Fruit fly (Drosophila melanogaster) whole organism, embryonic: ENCODE measurements around the gene CG4586.

Experiments used
- Antp ChIP-seq: fragments of 200-800 bp; sonication (Bioruptor generic); optimal IDR thresholded peaks from 3 replicates; lab custom pipeline; 2016; ENCODE audit warnings: missing biosample characterization, missing genetic modification characterization
- Atf6 ChIP-seq: fragments of 200-800 bp; sonication (Bioruptor generic); IDR thresholded peaks from 2 replicates; pipeline ENCODE4 v1.3.6; 2022; ENCODE audit warnings: missing biosample characterization, missing genetic modification characterization
- B-H1 ChIP-seq: fragments of 200-800 bp; sonication (Bioruptor generic); IDR thresholded peaks from 3 replicates; pipeline ENCODE4 v1.3.6; 2022; ENCODE audit warnings: missing biosample characterization, missing genetic modification characterization
- CG10209 ChIP-seq: fragments of 200-800 bp; sonication (Bioruptor generic); optimal IDR thresholded peaks from 3 replicates; lab custom pipeline; 2017; ENCODE audit warnings: missing biosample characterization, mild to moderate bottlenecking, missing genetic modification characterization, missing genetic modification reagents
- CG11560 ChIP-seq: fragments of 200-800 bp; sonication (Bioruptor generic); IDR thresholded peaks from 3 replicates; pipeline ENCODE4 v1.3.6; 2022; ENCODE audit warnings: missing biosample characterization, missing genetic modification characterization
- CG11695 ChIP-seq: fragments of 200-800 bp; sonication (Bioruptor generic); IDR thresholded peaks from 3 replicates; pipeline ENCODE4 v1.3.6; 2022; ENCODE audit warnings: missing biosample characterization, missing genetic modification characterization
- CG12299 ChIP-seq: fragments of 200-800 bp; sonication (Bioruptor generic); optimal IDR thresholded peaks from 2 replicates; lab custom pipeline; 2018; ENCODE audit warnings: missing biosample characterization, mild to moderate bottlenecking, missing genetic modification characterization
- CG13424 ChIP-seq: fragments of 200-800 bp; sonication (Bioruptor generic); optimal IDR thresholded peaks from 2 replicates; lab custom pipeline; 2019; ENCODE audit warnings: missing biosample characterization, mild to moderate bottlenecking, missing genetic modification characterization, moderate library complexity
- CG14710 ChIP-seq: fragments of 200-800 bp; sonication (Bioruptor generic); optimal IDR thresholded peaks from 3 replicates; lab custom pipeline; 2019; ENCODE audit warnings: missing biosample characterization, mild to moderate bottlenecking, missing genetic modification characterization, moderate library complexity
- CG17328 ChIP-seq: fragments of 200-800 bp; sonication (Bioruptor generic); IDR thresholded peaks from 2 replicates; pipeline ENCODE4 v1.3.6; 2022; ENCODE audit warnings: missing biosample characterization, missing genetic modification characterization
- CG17829 ChIP-seq: fragments of 200-800 bp; optimal IDR thresholded peaks from 2 replicates; lab custom pipeline; 2019; ENCODE audit warnings: missing biosample characterization, mild to moderate bottlenecking, missing genetic modification characterization, moderate library complexity
- CG1832 ChIP-seq: fragments of 200-800 bp; sonication (Bioruptor generic); optimal IDR thresholded peaks from 2 replicates; lab custom pipeline; 2017; ENCODE audit warnings: missing biosample characterization, mild to moderate bottlenecking, missing genetic modification characterization, inconsistent platforms
- CG18476 ChIP-seq: fragments of 200-800 bp; sonication (Bioruptor generic); optimal IDR thresholded peaks from 2 replicates; lab custom pipeline; 2016; ENCODE audit warnings: missing biosample characterization, mild to moderate bottlenecking, missing genetic modification characterization
- CG18599 ChIP-seq: fragments of 200-800 bp; sonication (Bioruptor generic); optimal IDR thresholded peaks from 3 replicates; lab custom pipeline; 2017; ENCODE audit warnings: missing biosample characterization, missing genetic modification characterization, mild to moderate bottlenecking, moderate library complexity, missing genetic modification reagents
- CG2120 ChIP-seq: fragments of 200-800 bp; sonication (Bioruptor generic); optimal IDR thresholded peaks from 3 replicates; lab custom pipeline; 2016; ENCODE audit warnings: missing biosample characterization, missing genetic modification characterization
- CG2199 ChIP-seq: fragments of 200-800 bp; sonication (Bioruptor generic); IDR thresholded peaks from 3 replicates; pipeline ENCODE4 v1.3.6; 2022; ENCODE audit warnings: missing biosample characterization, missing genetic modification characterization
- CG2875 ChIP-seq: fragments of 200-800 bp; sonication (Bioruptor generic); optimal IDR thresholded peaks from 2 replicates; lab custom pipeline; 2017; ENCODE audit warnings: missing biosample characterization, mild to moderate bottlenecking, missing genetic modification characterization, missing genetic modification reagents
- CG30020 ChIP-seq: fragments of 200-800 bp; optimal IDR thresholded peaks from 2 replicates; lab custom pipeline; 2019; ENCODE audit warnings: missing biosample characterization, mild to moderate bottlenecking, missing genetic modification characterization, moderate library complexity
- CG3847 ChIP-seq: fragments of 200-800 bp; sonication (Bioruptor generic); IDR thresholded peaks from 2 replicates; pipeline ENCODE4 v1.3.6; 2022; ENCODE audit warnings: missing biosample characterization, missing genetic modification characterization
- CG4730 ChIP-seq: fragments of 200-800 bp; sonication (Bioruptor generic); IDR thresholded peaks from 2 replicates; pipeline ENCODE4 v1.3.6; 2022; ENCODE audit warnings: missing biosample characterization, missing genetic modification characterization
- CG8290 ChIP-seq, 3 experiments: fragments of 200-800 bp; sonication (Bioruptor generic); optimal IDR thresholded peaks; 2 replicates each; lab custom pipeline; 2016 to 2019; ENCODE audit warnings: missing biosample characterization in 3 of 3, missing genetic modification characterization in 3 of 3, mild to moderate bottlenecking in 2 of 3, moderate library complexity in 1 of 3
- CG9932 ChIP-seq: fragments of 200-800 bp; sonication (Bioruptor generic); IDR thresholded peaks from 2 replicates; pipeline ENCODE4 v1.3.6; 2022; ENCODE audit warnings: missing biosample characterization, missing genetic modification characterization
- CTCF ChIP-seq: fragments of 200-800 bp; sonication (Bioruptor generic); optimal IDR thresholded peaks from 2 replicates; lab custom pipeline; 2017; ENCODE audit warnings: missing biosample characterization, mild to moderate bottlenecking, missing genetic modification characterization, moderate library complexity
- Chrac-16 ChIP-seq: fragments of 200-800 bp; sonication (Bioruptor generic); optimal IDR thresholded peaks from 3 replicates; lab custom pipeline; 2016; ENCODE audit warnings: missing biosample characterization, missing genetic modification characterization
- Drgx ChIP-seq: fragments of 200-800 bp; sonication (Bioruptor generic); IDR thresholded peaks from 2 replicates; pipeline ENCODE4 v1.3.6; 2022; ENCODE audit warnings: missing biosample characterization, missing genetic modification characterization
- Jarid2 ChIP-seq: fragments of 200-800 bp; sonication (Bioruptor generic); optimal IDR thresholded peaks from 3 replicates; lab custom pipeline; 2017; ENCODE audit warnings: mild to moderate bottlenecking, missing biosample characterization, missing genetic modification reagents, missing genetic modification characterization
- Rfx ChIP-seq: fragments of 200-800 bp; sonication (Bioruptor generic); IDR thresholded peaks from 2 replicates; pipeline ENCODE4 v1.3.6; 2022; ENCODE audit warnings: missing biosample characterization, missing genetic modification characterization
- Ssrp ChIP-seq: fragments of 200-800 bp; sonication (Bioruptor generic); optimal IDR thresholded peaks from 2 replicates; lab custom pipeline; 2018; ENCODE audit warnings: missing biosample characterization, mild to moderate bottlenecking, missing genetic modification characterization, moderate library complexity
- abd-A ChIP-seq: fragments of 200-800 bp; sonication (Bioruptor generic); optimal IDR thresholded peaks from 3 replicates; lab custom pipeline; 2019; ENCODE audit warnings: missing biosample characterization, mild to moderate bottlenecking, missing genetic modification characterization, moderate library complexity
- chinmo ChIP-seq: fragments of 200-800 bp; sonication (Bioruptor generic); IDR thresholded peaks from 4 replicates; pipeline ENCODE4 v1.3.6; 2022; ENCODE audit warnings: missing biosample characterization, missing genetic modification characterization; ENCODE audit not compliant: partially characterized antibody
- disco-r ChIP-seq: fragments of 200-800 bp; sonication (Bioruptor generic); optimal IDR thresholded peaks from 2 replicates; lab custom pipeline; 2016; ENCODE audit warnings: missing biosample characterization, missing genetic modification characterization
- emc ChIP-seq: fragments of 200-800 bp; sonication (Bioruptor generic); optimal IDR thresholded peaks from 2 replicates; lab custom pipeline; 2016; ENCODE audit warnings: missing biosample characterization, missing genetic modification characterization
- hkb ChIP-seq, 2 experiments: fragments of 200-800 bp in 1 of 2; fragments of >200 bp in 1 of 2; sonication (Bioruptor generic) in 1 of 2; IDR thresholded peaks in 1 of 2; optimal IDR thresholded peaks in 1 of 2; 2 replicates each; pipeline versions ENCODE4 v1.3.6 to Lab custom; 2017 to 2022; ENCODE audit warnings: missing biosample characterization in 1 of 2, missing genetic modification characterization in 1 of 2
- lbe ChIP-seq: fragments of 200-800 bp; sonication (Bioruptor generic); optimal IDR thresholded peaks from 2 replicates; lab custom pipeline; 2016; ENCODE audit warnings: missing biosample characterization, mild to moderate bottlenecking, missing genetic modification characterization
- nerfin-1 ChIP-seq: fragments of 200-800 bp; sonication (Bioruptor generic); optimal IDR thresholded peaks from 3 replicates; lab custom pipeline; 2019; ENCODE audit warnings: missing biosample characterization, mild to moderate bottlenecking, missing genetic modification characterization, moderate library complexity
- nmo ChIP-seq: fragments of 200-800 bp; sonication (Bioruptor generic); optimal IDR thresholded peaks from 2 replicates; lab custom pipeline; 2018; ENCODE audit warnings: missing biosample characterization, mild to moderate bottlenecking, missing genetic modification characterization, moderate library complexity
- nom ChIP-seq: fragments of 200-800 bp; sonication (Bioruptor generic); optimal IDR thresholded peaks from 2 replicates; lab custom pipeline; 2017; ENCODE audit warnings: missing biosample characterization, missing genetic modification characterization, mild to moderate bottlenecking, moderate library complexity, missing genetic modification reagents
- row ChIP-seq: fragments of 200-800 bp; sonication (Bioruptor generic); IDR thresholded peaks from 3 replicates; pipeline ENCODE4 v1.3.6; 2022; ENCODE audit warnings: missing biosample characterization, missing genetic modification characterization
- sc ChIP-seq, 3 experiments: fragments of >200 bp in 2 of 3; fragments of 200-800 bp in 1 of 3; sonication (Bioruptor generic) in 1 of 3; optimal IDR thresholded peaks; 2 replicates in 2 of 3; 3 replicates in 1 of 3; lab custom pipeline; 2017; ENCODE audit warnings: mild to moderate bottlenecking in 1 of 3, missing biosample characterization in 1 of 3, missing genetic modification characterization in 1 of 3, missing genetic modification reagents in 1 of 3
- schlank ChIP-seq: fragments of 200-800 bp; sonication (Bioruptor generic); optimal IDR thresholded peaks from 2 replicates; lab custom pipeline; 2018; ENCODE audit warnings: missing biosample characterization, mild to moderate bottlenecking, missing genetic modification characterization
- sens ChIP-seq: fragments of 200-800 bp; sonication (Bioruptor generic); peaks from one replicate; lab custom pipeline; 2016; ENCODE audit warnings: missing biosample characterization, missing genetic modification characterization
- slp2 ChIP-seq: fragments of 200-800 bp; sonication (Bioruptor generic); optimal IDR thresholded peaks from 2 replicates; lab custom pipeline; 2016; ENCODE audit warnings: missing biosample characterization, missing genetic modification characterization
- sob ChIP-seq: fragments of 200-800 bp; sonication (Bioruptor generic); IDR thresholded peaks from 2 replicates; pipeline ENCODE4 v1.3.6; 2022; ENCODE audit warnings: missing biosample characterization, missing genetic modification characterization
- tin ChIP-seq: fragments of 200-800 bp; sonication (Bioruptor generic); optimal IDR thresholded peaks from 3 replicates; lab custom pipeline; 2016; ENCODE audit warnings: missing biosample characterization, missing genetic modification characterization
- ttk ChIP-seq: fragments of 200-800 bp; sonication (Bioruptor generic); IDR thresholded peaks from 2 replicates; pipeline ENCODE4 v2.1.2; 2022; ENCODE audit warnings: missing biosample characterization, missing genetic modification characterization
- vvl ChIP-seq: fragments of 200-800 bp; sonication (Bioruptor generic); IDR thresholded peaks from 2 replicates; pipeline ENCODE4 v1.3.6; 2022; ENCODE audit warnings: missing biosample characterization, missing genetic modification characterization
- wdn ChIP-seq: fragments of 200-800 bp; sonication (Bioruptor generic); IDR thresholded peaks from 2 replicates; pipeline ENCODE4 v1.3.6; 2022; ENCODE audit warnings: missing biosample characterization, missing genetic modification characterization
- wek ChIP-seq: fragments of 200-800 bp; sonication (Bioruptor generic); optimal IDR thresholded peaks from 3 replicates; lab custom pipeline; 2018; ENCODE audit warnings: missing biosample characterization, mild to moderate bottlenecking, missing genetic modification characterization, moderate library complexity
- wor ChIP-seq: fragments of 200-800 bp; sonication (Bioruptor generic); IDR thresholded peaks from 2 replicates; pipeline ENCODE4 v1.3.6; 2022; ENCODE audit warnings: missing biosample characterization, missing genetic modification characterization
- yki ChIP-seq: fragments of >200 bp; optimal IDR thresholded peaks from 3 replicates; lab custom pipeline; 2018

CG4586 gene

dm6 chrX:6981470-6981952 is 11.8 kb downstream of the CG4586 start (continued):
- TF ChIP-seq CG9932 (GFP tag; lab: Robert Waterston, UW), result no peak
- TF ChIP-seq Ssrp (tag; lab: Kevin White, UChicago), result no peak
- no peak for TF ChIP-seq CG18476 (GFP tag; lab: Kevin White, UChicago)
- TF ChIP-seq sens, result peak; percentile 90
- TF ChIP-seq CG13424 (tag; lab: Kevin White, UChicago), result no peak
- TF ChIP-seq CG11560 (tag; lab: Robert Waterston, UW), result no peak
- 0 out of 2 replicates have a peak, but pooled peaks have one; percentile 13 for TF ChIP-seq sob (GFP tag; lab: Robert Waterston, UW)
- 0 out of 3 replicates have a peak, but pooled peaks have one; percentile 53 for TF ChIP-seq CG2199 (GFP tag; lab: Robert Waterston, UW)
- no peak for TF ChIP-seq CG1832 (GFP tag; lab: Kevin White, UChicago)
- peak; percentile 48; the same call in 1 of the 3 replicates for TF ChIP-seq CG11695 (GFP tag; lab: Robert Waterston, UW)
- TF ChIP-seq Chrac-16, result no peak
- no peak for TF ChIP-seq abd-A (tag; lab: Kevin White, UChicago)
- TF ChIP-seq CG17328 (GFP tag; lab: Robert Waterston, UW), result 0 out of 2 replicates have a peak, but pooled peaks have one; percentile 14
- TF ChIP-seq emc, result no peak
- peak; percentile 56 for TF ChIP-seq Drgx (GFP tag; lab: Robert Waterston, UW)
- TF ChIP-seq CG17829, result peak; percentile 8
- TF ChIP-seq CG14710 (tag; lab: Kevin White, UChicago), result no peak
- no peak for TF ChIP-seq B-H1 (GFP tag; lab: Robert Waterston, UW)
- TF ChIP-seq CTCF, result no peak
- TF ChIP-seq CG30020 (tag; lab: Kevin White, UChicago), result no peak
- 0 out of 2 replicates have a peak, but pooled peaks have one; percentile 22 for TF ChIP-seq Atf6 (GFP tag; lab: Robert Waterston, UW)
- TF ChIP-seq row, result peak; percentile 38; the same call in 2 of the 3 replicates
- TF ChIP-seq lbe (GFP tag; lab: Kevin White, UChicago), result peak; percentile 38
- TF ChIP-seq Antp (GFP tag; lab: Kevin White, UChicago), result no peak
- TF ChIP-seq CG8290 (GFP tag; optimal IDR thresholded peaks at IDR 0.05; lab: Kevin White, UChicago), result no peak
- peak; percentile 24 to 29 for TF ChIP-seq CG8290 (tag; optimal IDR thresholded peaks at IDR 0.05; lab: Kevin White, UChicago)
- peak; percentile 29 for TF ChIP-seq CG18599
- TF ChIP-seq wor, result no peak
- no peak for TF ChIP-seq CG3847
- TF ChIP-seq tin, result no peak
- no peak for TF ChIP-seq CG4730 (GFP tag; lab: Robert Waterston, UW)
- TF ChIP-seq slp2, result no peak
- no peak for TF ChIP-seq CG12299 (tag; lab: Kevin White, UChicago)
- peak; percentile 71 for TF ChIP-seq Jarid2 (GFP tag; lab: Kevin White, UChicago)
- peak; percentile 54 for TF ChIP-seq nom (GFP tag; lab: Kevin White, UChicago)
- TF ChIP-seq nerfin-1, result peak; percentile 41
- peak; percentile 15 for TF ChIP-seq CG2120
- TF ChIP-seq wek (GFP tag; lab: Kevin White, UChicago), result no peak
- no peak for TF ChIP-seq ttk
- peak; percentile 46 for TF ChIP-seq vvl
- TF ChIP-seq Rfx (GFP tag; lab: Robert Waterston, UW), result 0 out of 2 replicates have a peak, but pooled peaks have one; percentile 5
- TF ChIP-seq CG2875 (GFP tag; lab: Kevin White, UChicago), result no peak
- peak; percentile 94 for TF ChIP-seq yki
- no peak for TF ChIP-seq nmo (GFP tag; lab: Kevin White, UChicago)
- TF ChIP-seq CG10209 (GFP tag; lab: Kevin White, UChicago), result peak; percentile 5
- TF ChIP-seq schlank (tag; lab: Kevin White, UChicago), result no peak
- TF ChIP-seq disco-r, result no peak
- 0 out of 4 replicates have a peak, but pooled peaks have one; percentile 57 for TF ChIP-seq chinmo (GFP tag; lab: Robert Waterston, UW)
- 0 out of 2 replicates have a peak, but pooled peaks have one; percentile 24 for TF ChIP-seq wdn (GFP tag; lab: Robert Waterston, UW)
- no peak for TF ChIP-seq hkb (optimal IDR thresholded peaks at IDR 0.05; lab: Kevin White, UChicago)
- TF ChIP-seq hkb (GFP tag; IDR thresholded peaks at IDR 0.05; lab: Robert Waterston, UW), result 0 out of 2 replicates have a peak, but pooled peaks have one; percentile 24
- TF ChIP-seq sc (optimal IDR thresholded peaks at IDR 0.05; lab: Kevin White, UChicago), result no peak
- TF ChIP-seq sc (GFP tag; optimal IDR thresholded peaks at IDR 0.05; lab: Kevin White, UChicago), result no peak
